Worm (Caenorhabditis elegans): ENCODE measurements around the gene Y62H9A.11.

DNA sequence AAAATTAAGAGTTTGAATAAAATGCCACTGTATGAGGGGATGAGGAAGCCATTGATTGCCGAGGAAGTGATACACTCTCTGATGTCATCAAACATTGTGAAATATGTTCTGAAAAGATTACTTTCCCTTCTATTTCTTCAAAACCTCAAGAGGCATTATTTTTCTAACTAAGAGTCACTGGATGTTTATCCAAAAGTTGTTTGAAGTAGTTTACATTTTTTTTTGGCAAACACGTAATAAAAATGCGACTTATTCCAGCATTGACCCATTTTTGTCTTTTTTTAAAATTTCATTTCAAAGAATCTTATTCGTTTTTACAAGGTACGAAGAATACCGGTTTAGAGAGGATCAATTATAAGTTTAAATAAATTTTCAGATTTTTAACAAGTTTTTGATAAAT lies at the start of gene Y62H9A.11:
- TF ChIP-seq snpc-4 (tag; optimal IDR thresholded peaks at IDR 0.05) (no peak), unc-62 (GFP tag; optimal IDR thresholded peaks at IDR 0.05) (no peak), nhr-28 (tag; optimal IDR thresholded peaks at IDR 0.05) (no peak), elt-1 (tag; optimal IDR thresholded peaks at IDR 0.05; ENCODE audit: borderline replicate concordance, insufficient read depth) (no peak), nhr-76 (tag; optimal IDR thresholded peaks at IDR 0.05) (no peak), nhr-237 (tag; optimal IDR thresholded peaks at IDR 0.05) (no peak), zip-8 (tag; optimal IDR thresholded peaks at IDR 0.05) (no peak), pha-4 (tag; optimal IDR thresholded peaks at IDR 0.05) (no peak), lin-13 (tag; optimal IDR thresholded peaks at IDR 0.05) (no peak), blmp-1 (tag; optimal IDR thresholded peaks at IDR 0.05) (no peak), ztf-11 (tag; optimal IDR thresholded peaks at IDR 0.05) (no peak)
